Worm (Caenorhabditis elegans) whole organism, midembryonic: ENCODE measurements around the gene pfn-2.

ENCODE experiments used
- T22C8.4 ChIP-seq: fragments of 200-800 bp; sonication (Bioruptor generic); IDR thresholded peaks from 2 replicates; pipeline ENCODE4 v1.3.6; 2022; ENCODE audit warnings: missing genetic modification characterization, missing compliant biosample characterization
- cog-1 ChIP-seq: sonication (generic microtip); optimal IDR thresholded peaks from 2 replicates; lab custom pipeline; 2016; ENCODE audit warnings: missing genetic modification characterization, missing compliant biosample characterization
- flt-1 ChIP-seq: fragments of 200-800 bp; sonication (Bioruptor generic); IDR thresholded peaks from 2 replicates; pipeline ENCODE4 v1.3.6; 2022; ENCODE audit warnings: missing genetic modification characterization, missing compliant biosample characterization
- klf-2 ChIP-seq: fragments of 200-800 bp; sonication (Bioruptor generic); conservative IDR thresholded peaks from 2 replicates; pipeline ENCODE4 v1.3.6; 2022; ENCODE audit warnings: missing genetic modification reagents, missing genetic modification characterization, missing compliant biosample characterization
- med-1 ChIP-seq: sonication (generic microtip); optimal IDR thresholded peaks from 2 replicates; lab custom pipeline; 2017; ENCODE audit warnings: missing genetic modification characterization, mild to moderate bottlenecking, missing compliant biosample characterization, antibody characterized with exemption, missing genetic modification reagents; ENCODE audit not compliant: insufficient read depth
- ref-1 ChIP-seq: fragments of 200-800 bp; sonication (Bioruptor generic); conservative IDR thresholded peaks from 2 replicates; pipeline ENCODE4 v1.3.6; 2022; ENCODE audit warnings: missing genetic modification reagents, missing genetic modification characterization, missing compliant biosample characterization
- tab-1 ChIP-seq: fragments of 200-800 bp; sonication (Bioruptor generic); IDR thresholded peaks from 2 replicates; pipeline ENCODE4 v1.3.6; 2022; ENCODE audit warnings: missing genetic modification characterization, missing compliant biosample characterization
- ztf-23 ChIP-seq: fragments of 200-800 bp; sonication (Bioruptor generic); IDR thresholded peaks from 2 replicates; pipeline ENCODE4 v1.3.6; 2022; ENCODE audit warnings: missing genetic modification reagents, missing genetic modification characterization, missing compliant biosample characterization
- ztf-29 ChIP-seq: fragments of 200-800 bp; sonication (Bioruptor generic); IDR thresholded peaks from 2 replicates; pipeline ENCODE4 v1.3.6; 2022; ENCODE audit warnings: missing genetic modification reagents, missing genetic modification characterization, missing compliant biosample characterization

Gene pfn-2

DNA sequence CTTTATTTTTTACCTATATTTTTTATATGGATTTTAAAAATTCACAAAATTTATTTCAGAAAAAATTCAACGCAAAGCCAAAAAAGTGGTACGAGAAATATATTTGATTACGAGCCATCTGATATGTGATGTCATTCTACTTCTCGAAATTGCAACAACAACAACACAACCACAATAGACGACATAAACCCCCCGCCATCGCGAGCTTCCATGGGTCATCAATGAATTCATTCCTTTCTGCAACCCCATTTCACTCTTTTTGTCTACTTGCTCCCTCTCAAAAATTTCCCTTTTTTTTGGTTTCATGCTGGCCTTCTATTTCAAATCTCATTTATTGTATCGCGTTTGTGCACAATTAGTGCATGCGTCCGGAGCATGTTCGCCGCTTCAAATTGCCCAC lies 6.0 kb downstream of the pfn-2 start:
- TF ChIP-seq flt-1 (GFP tag; lab: Robert Waterston, UW) (no peak), tab-1 (GFP tag; lab: Robert Waterston, UW) (no peak), ztf-29 (no peak), cog-1 (tag; lab: Kevin White, UChicago) (no peak), ref-1 (no peak), T22C8.4 (GFP tag; lab: Robert Waterston, UW) (no peak), med-1 (GFP tag; lab: Kevin White, UChicago) (no peak)

DNA sequence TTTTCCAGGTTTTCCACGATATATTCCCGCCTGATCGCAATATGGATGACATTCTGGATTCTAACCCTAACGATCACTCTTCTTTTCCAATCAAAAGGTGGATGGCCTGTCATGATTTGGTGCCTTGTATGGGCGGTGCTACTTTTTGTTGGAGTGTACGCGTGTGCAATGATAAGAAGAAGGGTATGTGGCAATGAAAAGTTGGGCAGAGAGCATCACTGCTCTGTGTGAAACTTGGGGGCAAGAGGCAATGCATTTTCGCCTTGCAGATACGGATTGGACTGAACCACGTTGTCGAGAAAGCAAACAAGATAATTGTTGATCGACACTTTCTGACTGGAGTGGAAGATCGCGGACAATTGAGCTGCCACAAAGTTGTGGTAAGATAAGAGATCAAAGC lies 7.6 kb downstream of the pfn-2 start:
- no peak for TF ChIP-seq med-1 (GFP tag; lab: Kevin White, UChicago)
- no peak for TF ChIP-seq tab-1 (GFP tag; lab: Robert Waterston, UW)
- TF ChIP-seq flt-1 (GFP tag; lab: Robert Waterston, UW) = no peak
- TF ChIP-seq ztf-29 = no peak
- TF ChIP-seq T22C8.4 (GFP tag; lab: Robert Waterston, UW) = no peak
- TF ChIP-seq ztf-23 = no peak
- TF ChIP-seq cog-1 (tag; lab: Kevin White, UChicago) = no peak
- no peak for TF ChIP-seq ref-1
- no peak for TF ChIP-seq klf-2 (GFP tag; lab: Robert Waterston, UW)

DNA sequence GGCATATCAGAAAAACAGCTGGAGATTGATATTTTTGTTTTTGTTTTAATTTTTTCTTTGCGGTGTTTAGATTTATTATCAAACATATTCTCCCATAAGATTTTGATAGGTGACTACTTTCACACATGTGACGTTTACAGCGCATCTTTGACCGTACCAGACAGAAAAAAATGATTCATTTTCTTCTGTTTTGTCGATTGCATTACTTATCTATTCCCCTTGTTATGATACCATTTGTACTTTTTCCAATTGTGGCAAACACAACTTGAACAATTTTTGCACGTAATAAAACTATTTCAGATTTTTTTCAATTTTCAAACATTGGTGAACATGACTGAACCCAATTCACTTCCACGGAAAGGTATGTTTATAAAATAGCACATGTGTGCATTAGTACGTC lies 9.6 kb downstream of the pfn-2 start, which contains the start of gene C26B9.1:
C26B9.1 (plus strand) TSS at position 301 of the 400 bp plus-strand sequence.
- TF ChIP-seq tab-1 (GFP tag; lab: Robert Waterston, UW) (no peak), med-1 (GFP tag; lab: Kevin White, UChicago) (no peak), flt-1 (GFP tag; lab: Robert Waterston, UW) (no peak), cog-1 (tag; lab: Kevin White, UChicago) (no peak), ref-1 (no peak), ztf-23 (no peak), ztf-29 (no peak), T22C8.4 (GFP tag; lab: Robert Waterston, UW) (no peak), klf-2 (GFP tag; lab: Robert Waterston, UW) (no peak)

DNA sequence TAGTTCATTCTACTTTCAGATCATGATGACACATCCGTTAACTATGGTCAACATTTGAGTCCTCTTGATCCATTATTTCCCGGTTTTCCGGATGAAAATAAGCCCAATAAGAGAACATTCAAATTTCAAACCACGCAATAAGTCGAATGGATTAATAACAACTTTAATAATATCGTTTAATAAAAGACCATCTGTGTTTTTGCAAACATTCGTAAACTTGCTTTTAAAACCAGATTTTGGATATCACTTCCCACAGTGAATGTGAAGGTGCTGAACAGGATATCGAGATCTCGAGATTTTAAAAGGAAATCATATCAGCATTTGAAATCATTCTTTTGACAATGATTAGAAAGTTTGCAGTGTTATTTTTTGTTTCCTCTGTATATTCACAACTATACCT lies 11.9 kb downstream of the pfn-2 start, which contains the start of gene C26B9.7:
C26B9.7 (plus strand) TSS at position 301 of the 400 bp plus-strand sequence.
- no peak for TF ChIP-seq ztf-23
- no peak for TF ChIP-seq klf-2 (GFP tag; lab: Robert Waterston, UW)
- no peak for TF ChIP-seq T22C8.4 (GFP tag; lab: Robert Waterston, UW)
- TF ChIP-seq ztf-29 = no peak
- TF ChIP-seq ref-1 = no peak

DNA sequence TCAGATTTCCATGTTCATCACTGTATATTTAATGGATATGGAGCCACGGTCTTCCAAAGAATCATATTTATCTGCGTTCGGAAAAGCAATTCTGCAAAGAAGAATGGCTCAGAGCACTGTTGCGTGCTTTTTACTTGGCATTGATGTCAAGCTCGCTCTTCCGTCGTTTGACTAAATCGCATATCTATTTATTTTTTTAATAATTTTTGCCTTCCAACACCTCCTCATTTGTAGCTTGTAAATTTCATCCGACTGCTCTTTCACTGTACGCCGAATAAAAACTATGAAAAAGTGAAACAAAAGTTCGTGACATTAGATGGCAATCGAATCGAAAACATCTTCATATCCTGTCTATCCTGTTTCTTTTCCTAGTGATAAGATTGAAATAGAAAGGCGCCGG lies 14.0 kb downstream of the pfn-2 start, which contains the start of gene C26B9.2:
C26B9.2 (plus strand) TSS at position 301 of the 400 bp plus-strand sequence.
- no peak for TF ChIP-seq cog-1 (tag; lab: Kevin White, UChicago)
- no peak for TF ChIP-seq ztf-23
- no peak for TF ChIP-seq med-1 (GFP tag; lab: Kevin White, UChicago)
- no peak for TF ChIP-seq klf-2 (GFP tag; lab: Robert Waterston, UW)
- no peak for TF ChIP-seq tab-1 (GFP tag; lab: Robert Waterston, UW)
- no peak for TF ChIP-seq ztf-29

DNA sequence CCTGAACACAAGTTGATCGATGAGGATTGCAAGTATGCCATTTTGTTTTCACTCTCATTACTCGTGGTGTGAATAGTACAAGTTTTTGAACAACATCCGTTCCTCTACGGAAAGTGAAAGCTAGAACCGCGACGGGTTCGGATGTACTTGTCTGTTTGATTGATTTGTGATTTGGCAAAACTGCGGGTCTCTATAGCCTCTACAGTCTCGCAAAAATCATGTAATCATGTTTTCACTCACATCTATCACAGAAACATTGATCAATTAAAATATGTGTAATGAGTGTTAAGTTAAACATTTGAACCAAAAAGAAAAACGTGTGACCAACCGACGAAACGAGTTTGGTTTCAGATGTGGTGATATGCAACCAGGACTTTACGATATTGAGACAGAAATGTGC lies 14.5 kb downstream of the pfn-2 start:
- no peak for TF ChIP-seq tab-1 (GFP tag; lab: Robert Waterston, UW)
- TF ChIP-seq ztf-29 = no peak
- TF ChIP-seq T22C8.4 (GFP tag; lab: Robert Waterston, UW) = no peak
- no peak for TF ChIP-seq flt-1 (GFP tag; lab: Robert Waterston, UW)
- TF ChIP-seq cog-1 (tag; lab: Kevin White, UChicago) = no peak

DNA sequence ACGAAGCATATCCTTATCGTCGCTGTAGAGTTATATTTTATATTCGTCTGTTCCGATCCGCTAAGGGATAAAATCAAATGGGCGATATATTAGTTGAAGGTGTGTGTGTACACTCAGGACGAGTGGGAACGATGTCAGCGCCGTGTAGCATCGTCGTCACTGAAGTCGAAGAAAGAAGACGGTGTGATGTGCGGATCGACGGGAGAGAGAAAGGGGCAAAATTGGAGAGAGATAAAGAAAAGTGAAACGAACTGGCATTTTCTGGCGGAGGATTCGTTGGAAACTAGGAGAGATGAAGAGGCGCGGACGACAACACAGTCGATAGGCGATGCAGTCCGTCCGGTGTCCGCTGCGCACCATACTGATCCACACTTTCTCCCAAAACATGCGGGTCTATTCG lies 15.9 kb downstream of the pfn-2 start, which contains the start of gene C26B9.3:
C26B9.3 (plus strand) TSS at position 343 of the 400 bp plus-strand sequence.
- no peak for TF ChIP-seq ref-1
- no peak for TF ChIP-seq ztf-23
- TF ChIP-seq med-1 (GFP tag; lab: Kevin White, UChicago) = no peak
- no peak for TF ChIP-seq flt-1 (GFP tag; lab: Robert Waterston, UW)
- no peak for TF ChIP-seq klf-2 (GFP tag; lab: Robert Waterston, UW)
- no peak for TF ChIP-seq T22C8.4 (GFP tag; lab: Robert Waterston, UW)
- TF ChIP-seq ztf-29 = no peak
- no peak for TF ChIP-seq tab-1 (GFP tag; lab: Robert Waterston, UW)
- no peak for TF ChIP-seq cog-1 (tag; lab: Kevin White, UChicago)

DNA sequence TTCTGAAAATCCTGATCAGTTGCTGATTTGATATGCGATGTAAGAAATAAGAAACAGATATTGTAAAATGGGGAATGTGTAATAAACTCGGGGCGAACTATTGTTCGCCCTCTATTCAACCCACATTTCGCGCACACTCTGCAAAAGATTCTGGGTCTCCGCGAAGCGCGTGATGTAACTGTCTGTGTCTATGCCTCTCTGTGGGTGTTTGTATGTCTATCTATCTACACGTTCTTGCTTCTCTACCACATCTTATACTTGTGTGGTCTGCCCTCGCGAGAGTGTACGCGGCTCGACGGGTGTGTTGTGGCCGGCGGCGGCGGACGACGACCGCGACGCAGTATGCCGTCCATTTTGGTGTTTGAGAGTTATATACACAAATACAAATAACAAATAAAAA lies 17.4 kb downstream of the pfn-2 start:
- TF ChIP-seq klf-2 (GFP tag; lab: Robert Waterston, UW) (no peak), ztf-23 (no peak), med-1 (GFP tag; lab: Kevin White, UChicago) (no peak), flt-1 (GFP tag; lab: Robert Waterston, UW) (no peak), ref-1 (no peak), cog-1 (tag; lab: Kevin White, UChicago) (peak; percentile 76), ztf-29 (peak; percentile 33; the same call in 1 of the 2 replicates), tab-1 (GFP tag; lab: Robert Waterston, UW) (no peak), T22C8.4 (GFP tag; lab: Robert Waterston, UW) (no peak)

DNA sequence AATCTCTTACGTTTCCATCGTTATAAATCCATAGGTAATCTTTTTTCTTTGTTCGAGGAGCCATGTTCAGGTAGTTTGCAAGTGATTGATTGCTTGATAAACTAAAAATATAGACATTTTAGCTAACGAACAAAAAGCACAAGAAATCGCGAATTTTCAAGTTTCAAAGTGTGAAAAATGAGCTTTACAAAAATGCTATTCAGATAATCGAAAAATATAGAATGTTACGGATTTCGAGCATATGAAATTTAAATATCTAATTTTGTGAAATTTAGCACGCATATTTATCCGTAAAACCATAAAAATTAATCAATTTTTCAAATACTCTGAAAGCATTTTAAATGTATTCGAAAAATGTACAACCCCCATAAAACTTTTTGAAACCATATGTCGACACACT lies 18.5 kb downstream of the pfn-2 start, which contains the start of gene C26B9.6:
C26B9.6 (minus strand) TSS at position 101 of the 400 bp plus-strand sequence.
- TF ChIP-seq tab-1 (GFP tag; lab: Robert Waterston, UW) (no peak), ztf-23 (no peak), T22C8.4 (GFP tag; lab: Robert Waterston, UW) (no peak), ztf-29 (no peak), cog-1 (tag; lab: Kevin White, UChicago) (no peak), flt-1 (GFP tag; lab: Robert Waterston, UW) (no peak), klf-2 (GFP tag; lab: Robert Waterston, UW) (no peak), ref-1 (no peak), med-1 (GFP tag; lab: Kevin White, UChicago) (no peak)

DNA sequence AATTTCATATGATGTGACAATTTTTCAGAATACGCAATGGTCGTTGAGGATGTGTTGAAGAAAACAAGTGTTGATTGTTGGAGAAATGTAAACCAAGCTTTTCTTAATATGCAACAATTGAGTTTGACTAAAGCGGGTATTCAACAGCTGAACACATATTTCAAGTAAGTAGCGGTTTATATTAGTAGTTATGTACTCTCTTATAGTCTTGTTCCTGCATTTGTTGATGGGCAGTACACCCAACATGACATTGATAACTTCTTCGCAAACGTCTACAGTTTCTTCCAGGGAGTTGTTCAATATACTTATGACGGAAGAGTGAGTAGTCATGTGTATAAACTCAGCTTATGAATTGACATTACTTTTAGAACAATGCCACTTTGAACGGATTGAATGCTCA lies 23.1 kb downstream of the pfn-2 start:
- TF ChIP-seq flt-1 (GFP tag; lab: Robert Waterston, UW) (no peak), cog-1 (tag; lab: Kevin White, UChicago) (no peak), med-1 (GFP tag; lab: Kevin White, UChicago) (no peak), ref-1 (no peak), ztf-23 (no peak), ztf-29 (no peak), T22C8.4 (GFP tag; lab: Robert Waterston, UW) (no peak), klf-2 (GFP tag; lab: Robert Waterston, UW) (no peak), tab-1 (GFP tag; lab: Robert Waterston, UW) (no peak)
